In genomic region chrX:2329312-2329711, dm6 we compare ENCODE assay signal across 1 fruit fly cellular context.
TF ChIP-seq lines count a peak whose summit lies in the region.

No protein-coding gene starts in this region.

TF ChIP-seq in whole organism, embryonic, 481 proteins besides CTCF, POLR2A, EP300 and RAD21 (continued from another document):
- TF ChIP-seq CG12769 (tag; optimal IDR thresholded peaks at IDR 0.05; lab: Kevin White, UChicago) = no peak
- peak; percentile 17 for TF ChIP-seq CG6683 (GFP tag; optimal IDR thresholded peaks at IDR 0.05; lab: Kevin White, UChicago)
- TF ChIP-seq HLHmδ (GFP tag; optimal IDR thresholded peaks at IDR 0.05; lab: Kevin White, UChicago) = no peak
- peak; percentile 61; the same call in 1 of the 2 replicates for TF ChIP-seq ranshi (GFP tag; IDR thresholded peaks at IDR 0.05; lab: Robert Waterston, UW)
- no peak for TF ChIP-seq grn (GFP tag; optimal IDR thresholded peaks at IDR 0.05; lab: Kevin White, UChicago)
- TF ChIP-seq p53 (GFP tag; optimal IDR thresholded peaks at IDR 0.05; lab: Kevin White, UChicago) = no peak
- peak; percentile 65 for TF ChIP-seq CG16815 (GFP tag; optimal IDR thresholded peaks at IDR 0.05; lab: Kevin White, UChicago)
- no peak for TF ChIP-seq ac (GFP tag; optimal IDR thresholded peaks at IDR 0.05; lab: Kevin White, UChicago)
- no peak for TF ChIP-seq CG17186 (GFP tag; optimal IDR thresholded peaks at IDR 0.05; lab: Kevin White, UChicago)
- TF ChIP-seq Med (GFP tag; lab: Kevin White, UChicago) = peak; percentile 89
